Worm (Caenorhabditis elegans) whole organism, L3 larva: ENCODE data around the gene F41E6.7.
"Not testable (repeated sequence)": the region's sequence is repeated elsewhere in the genome, so short reads cannot be mapped to it uniquely, and the experiment has no call there.

ENCODE experiments used
- R02D3.7 ChIP-seq: fragments of 150-350 bp; optimal IDR thresholded peaks from 2 replicates; lab custom pipeline; 2014; ENCODE audit warnings: missing biosample characterization, missing genetic modification characterization
- aly-2 ChIP-seq: fragments of 150-350 bp; optimal IDR thresholded peaks from 2 replicates; lab custom pipeline; 2014; ENCODE audit warnings: missing biosample characterization, missing genetic modification characterization
- ama-1 ChIP-seq: fragments of 150-350 bp; optimal IDR thresholded peaks from 2 replicates; lab custom pipeline; 2018
- ceh-16 ChIP-seq: sonication (generic microtip); optimal IDR thresholded peaks from 2 replicates; lab custom pipeline; 2017; ENCODE audit warnings: missing biosample characterization, missing genetic modification characterization
- ceh-28 ChIP-seq: fragments of 150-350 bp; optimal IDR thresholded peaks from 2 replicates; lab custom pipeline; 2014; ENCODE audit warnings: missing biosample characterization, missing genetic modification reagents, missing genetic modification characterization
- ceh-82 ChIP-seq: fragments of 150-350 bp; optimal IDR thresholded peaks from 2 replicates; lab custom pipeline; 2014; ENCODE audit warnings: missing biosample characterization, missing genetic modification characterization
- ceh-9 ChIP-seq: sonication (generic microtip); optimal IDR thresholded peaks from 2 replicates; lab custom pipeline; 2018; ENCODE audit warnings: missing biosample characterization, missing genetic modification characterization
- daf-12 ChIP-seq: fragments of 150-350 bp; optimal IDR thresholded peaks from 2 replicates; lab custom pipeline; 2014; ENCODE audit warnings: missing biosample characterization, missing genetic modification reagents, missing genetic modification characterization
- egl-27 ChIP-seq: sonication (generic microtip); optimal IDR thresholded peaks from 4 replicates; lab custom pipeline; 2017; ENCODE audit warnings: missing biosample characterization, missing genetic modification reagents, missing genetic modification characterization
- egl-5 ChIP-seq: fragments of 150-350 bp; optimal IDR thresholded peaks from 2 replicates; lab custom pipeline; 2017; ENCODE audit warnings: missing biosample characterization, missing genetic modification reagents, missing genetic modification characterization, inconsistent platforms
- elt-1 ChIP-seq: fragments of 150-350 bp; optimal IDR thresholded peaks from 2 replicates; lab custom pipeline; 2014; ENCODE audit warnings: missing biosample characterization, missing genetic modification characterization
- elt-2 ChIP-seq: sonication (generic microtip); optimal IDR thresholded peaks from 2 replicates; lab custom pipeline; 2016; ENCODE audit warnings: missing genetic modification reagents, mild to moderate bottlenecking, missing genetic modification characterization, missing compliant biosample characterization
- elt-3 ChIP-seq, 3 experiments: fragments of 150-350 bp in 1 of 3; sonication (generic microtip) in 2 of 3; optimal IDR thresholded peaks; 2 replicates in 2 of 3; 4 replicates in 1 of 3; lab custom pipeline; 2014 to 2017; ENCODE audit warnings: missing biosample characterization in 3 of 3, missing genetic modification characterization in 3 of 3
- eor-1 ChIP-seq, 2 experiments: fragments of 150-350 bp; optimal IDR thresholded peaks; 2 replicates each; lab custom pipeline; 2014 to 2018; ENCODE audit warnings: missing biosample characterization in 2 of 2, missing genetic modification characterization in 2 of 2
- fkh-10 ChIP-seq: sonication (generic microtip); optimal IDR thresholded peaks from 2 replicates; lab custom pipeline; 2017; ENCODE audit warnings: missing biosample characterization, missing genetic modification reagents, missing genetic modification characterization
- fkh-2 ChIP-seq: fragments of 150-350 bp; optimal IDR thresholded peaks from 2 replicates; lab custom pipeline; 2014; ENCODE audit warnings: missing biosample characterization, missing genetic modification reagents, missing genetic modification characterization
- fos-1 ChIP-seq: fragments of 150-350 bp; optimal IDR thresholded peaks from 2 replicates; lab custom pipeline; 2014; ENCODE audit warnings: missing biosample characterization, missing genetic modification characterization
- hmg-11 ChIP-seq: sonication (generic microtip); optimal IDR thresholded peaks from 2 replicates; lab custom pipeline; 2016; ENCODE audit warnings: missing genetic modification characterization, missing compliant biosample characterization
- jun-1 ChIP-seq: fragments of 150-350 bp; optimal IDR thresholded peaks from 2 replicates; lab custom pipeline; 2014; ENCODE audit warnings: missing biosample characterization, missing genetic modification reagents, missing genetic modification characterization
- lin-15B ChIP-seq: fragments of 150-350 bp; optimal IDR thresholded peaks from 2 replicates; lab custom pipeline; 2014; ENCODE audit warnings: missing biosample characterization, missing genetic modification characterization
- lin-39 ChIP-seq: fragments of 150-350 bp; optimal IDR thresholded peaks from 2 replicates; lab custom pipeline; 2018; ENCODE audit warnings: missing biosample characterization, missing genetic modification reagents, missing genetic modification characterization
- lsy-12 ChIP-seq: sonication (generic microtip); optimal IDR thresholded peaks from 2 replicates; lab custom pipeline; 2016; ENCODE audit warnings: mild to moderate bottlenecking, missing genetic modification characterization, missing compliant biosample characterization
- mdl-1 ChIP-seq: fragments of 150-350 bp; optimal IDR thresholded peaks from 2 replicates; lab custom pipeline; 2014; ENCODE audit warnings: missing biosample characterization, missing genetic modification characterization
- mml-1 ChIP-seq: fragments of 150-350 bp; sonication (generic microtip); optimal IDR thresholded peaks from 3 replicates; lab custom pipeline; 2014; ENCODE audit warnings: missing biosample characterization, missing genetic modification characterization
- nfya-1 ChIP-seq: sonication (generic microtip); optimal IDR thresholded peaks from 2 replicates; lab custom pipeline; 2017; ENCODE audit warnings: missing genetic modification characterization, mild to moderate bottlenecking, missing compliant biosample characterization, antibody characterized with exemption, moderate library complexity; ENCODE audit not compliant: insufficient read depth
- nhr-11 ChIP-seq: fragments of 150-350 bp; optimal IDR thresholded peaks from 2 replicates; lab custom pipeline; 2014; ENCODE audit warnings: missing biosample characterization, missing genetic modification characterization
- nhr-12 ChIP-seq: fragments of 150-350 bp; optimal IDR thresholded peaks from 2 replicates; lab custom pipeline; 2014; ENCODE audit warnings: missing biosample characterization, missing genetic modification characterization
- nhr-23 ChIP-seq: fragments of 150-350 bp; optimal IDR thresholded peaks from 2 replicates; lab custom pipeline; 2014; ENCODE audit warnings: missing biosample characterization, missing genetic modification reagents, missing genetic modification characterization
- nhr-25 ChIP-seq: sonication (generic microtip); optimal IDR thresholded peaks from 2 replicates; lab custom pipeline; 2017; ENCODE audit warnings: missing biosample characterization, missing genetic modification characterization
- nhr-43 ChIP-seq: sonication (generic microtip); optimal IDR thresholded peaks from 2 replicates; lab custom pipeline; 2016; ENCODE audit warnings: mild to moderate bottlenecking, missing genetic modification characterization, missing compliant biosample characterization; ENCODE audit not compliant: poor library complexity, severe bottlenecking
- nhr-67 ChIP-seq: fragments of 150-350 bp; optimal IDR thresholded peaks from 2 replicates; lab custom pipeline; 2014; ENCODE audit warnings: missing biosample characterization, missing genetic modification characterization
- nhr-76 ChIP-seq: fragments of 150-350 bp; sonication (generic microtip); optimal IDR thresholded peaks from 5 replicates; lab custom pipeline; 2014; ENCODE audit warnings: missing biosample characterization, missing genetic modification characterization
- nhr-77 ChIP-seq: fragments of 150-350 bp; optimal IDR thresholded peaks from 2 replicates; lab custom pipeline; 2014; ENCODE audit warnings: missing biosample characterization, missing genetic modification characterization
- pha-4 ChIP-seq: fragments of 150-350 bp; optimal IDR thresholded peaks from 2 replicates; lab custom pipeline; 2014; ENCODE audit warnings: missing biosample characterization, missing genetic modification reagents, missing genetic modification characterization
- pqm-1 ChIP-seq: fragments of 150-350 bp; optimal IDR thresholded peaks from 2 replicates; lab custom pipeline; 2017; ENCODE audit warnings: missing biosample characterization, missing genetic modification characterization, inconsistent platforms
- sea-2 ChIP-seq: fragments of 150-350 bp; sonication (generic microtip); optimal IDR thresholded peaks from 4 replicates; lab custom pipeline; 2014; ENCODE audit warnings: missing biosample characterization, missing genetic modification reagents, missing genetic modification characterization
- skn-1 ChIP-seq: fragments of 150-350 bp; optimal IDR thresholded peaks from 2 replicates; lab custom pipeline; 2014; ENCODE audit warnings: missing biosample characterization, missing genetic modification characterization
- snpc-4 ChIP-seq: fragments of 150-350 bp; optimal IDR thresholded peaks from 2 replicates; lab custom pipeline; 2014; ENCODE audit warnings: missing biosample characterization, missing genetic modification characterization
- tbx-2 ChIP-seq: sonication (generic microtip); optimal IDR thresholded peaks from 2 replicates; lab custom pipeline; 2016; ENCODE audit warnings: mild to moderate bottlenecking, missing genetic modification characterization, missing compliant biosample characterization
- unc-39 ChIP-seq: sonication (generic microtip); optimal IDR thresholded peaks from 4 replicates; lab custom pipeline; 2017; ENCODE audit warnings: missing biosample characterization, missing genetic modification characterization
- zag-1 ChIP-seq: fragments of 150-350 bp; optimal IDR thresholded peaks from 2 replicates; lab custom pipeline; 2014; ENCODE audit warnings: missing biosample characterization, missing genetic modification characterization
- ztf-11 ChIP-seq: fragments of 150-350 bp; optimal IDR thresholded peaks from 2 replicates; lab custom pipeline; 2014; ENCODE audit warnings: missing biosample characterization, missing genetic modification characterization

The F41E6.7 gene

DNA sequence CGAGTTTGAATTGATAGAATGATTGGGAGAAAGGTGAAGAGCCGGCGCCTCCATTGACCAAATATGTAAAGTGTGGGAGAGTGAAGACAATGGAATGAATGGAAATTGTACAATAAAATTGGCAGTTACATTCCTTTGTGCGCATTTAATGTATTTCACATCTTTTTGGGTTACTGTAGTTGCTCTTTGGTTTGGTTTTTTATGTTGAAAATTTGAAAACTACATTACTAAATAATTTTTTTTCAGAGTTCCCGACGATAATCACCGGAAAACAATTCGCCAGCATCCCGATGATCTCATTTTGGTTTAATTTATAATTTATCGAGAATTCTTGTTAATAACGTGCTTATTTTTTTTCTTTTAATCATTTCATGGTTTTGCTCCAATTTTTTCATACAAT is 18.1 kb downstream of the F41E6.7 start, which contains the start of gene C10B5.1:
TSS of gene C10B5.1 (plus strand) at position 301 of the 400 bp plus-strand sequence.
- TF ChIP-seq unc-39 (tag; lab: Kevin White, UChicago) (no peak), mml-1 (tag; lab: Kevin White, UChicago) (no peak), elt-3 (tag; optimal IDR thresholded peaks at IDR 0.05; lab: Kevin White, UChicago) (no peak), ceh-28 (tag; lab: Kevin White, UChicago) (no peak), snpc-4 (tag; lab: Kevin White, UChicago) (no peak), fos-1 (tag; lab: Kevin White, UChicago) (no peak), nhr-12 (tag; lab: Kevin White, UChicago) (no peak), fkh-10 (GFP tag; lab: Kevin White, UChicago) (no peak), nhr-25 (tag; lab: Kevin White, UChicago) (no peak), mdl-1 (no peak), pha-4 (tag; lab: Kevin White, UChicago) (no peak), daf-12 (tag; lab: Kevin White, UChicago) (no peak), ztf-11 (tag; lab: Kevin White, UChicago) (no peak), nhr-67 (tag; lab: Kevin White, UChicago) (no peak), nhr-77 (tag; lab: Kevin White, UChicago) (no peak), ceh-82 (tag; lab: Kevin White, UChicago) (no peak)

DNA sequence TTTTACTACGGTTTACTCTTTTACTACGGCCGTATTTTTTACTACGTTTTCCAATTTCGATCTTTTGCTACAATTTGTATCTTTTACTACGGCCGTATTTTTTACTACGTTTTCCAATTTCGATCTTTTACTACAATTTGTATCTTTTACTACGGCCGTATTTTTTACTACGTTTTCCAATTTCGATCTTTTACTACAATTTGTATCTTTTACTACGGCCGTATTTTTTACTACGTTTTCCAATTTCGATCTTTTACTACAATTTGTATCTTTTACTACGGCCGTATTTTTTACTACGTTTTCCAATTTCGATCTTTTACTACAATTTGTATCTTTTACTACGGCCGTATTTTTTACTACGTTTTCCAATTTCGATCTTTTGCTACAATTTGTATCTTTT is 24.3 kb downstream of the F41E6.7 start, which contains the start of gene F25G6.1:
TSS of gene F25G6.1 (plus strand) at position 301 of the 400 bp plus-strand sequence.
- not testable (repeated sequence) for TF ChIP-seq nhr-76 (tag; lab: Kevin White, UChicago); nhr-11; egl-27 (tag; lab: Kevin White, UChicago)

DNA sequence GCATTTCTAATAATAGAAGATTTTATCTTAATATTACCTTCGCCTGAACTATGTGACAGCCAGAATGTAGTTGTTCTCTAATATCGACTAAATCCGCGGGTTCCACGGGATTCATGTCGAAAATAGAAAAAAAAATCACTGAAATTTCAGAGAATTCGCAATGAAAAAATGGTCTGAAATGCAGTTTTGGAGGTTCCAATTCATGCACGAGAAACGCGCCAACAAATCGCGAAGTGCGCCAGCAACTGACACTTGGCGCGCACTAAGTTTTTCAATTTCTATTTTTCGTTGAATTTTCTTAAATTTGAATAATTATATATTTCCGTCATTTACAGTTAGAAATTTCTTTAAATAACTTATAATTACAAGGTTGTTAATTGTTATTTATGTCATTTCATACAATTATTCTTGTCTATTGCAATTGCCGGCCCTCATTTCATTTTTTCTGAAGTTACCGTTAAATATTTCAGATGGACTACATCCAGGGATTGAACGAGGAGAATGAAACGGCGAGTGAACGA is 29.2 kb downstream of the F41E6.7 start, which contains the start of the genes F25G6.9 and symk-1:
TSS of gene F25G6.9 (minus strand) at position 160 of the 521 bp plus-strand sequence.
TSS of gene symk-1 (plus strand) at position 471 of the 521 bp plus-strand sequence.
- TF ChIP-seq egl-27 (tag; lab: Kevin White, UChicago) (no peak), nhr-23 (peak; percentile 34), ceh-9 (no peak), ceh-82 (tag; lab: Kevin White, UChicago) (no peak), ztf-11 (tag; lab: Kevin White, UChicago) (no peak), lsy-12 (tag; lab: Kevin White, UChicago) (peak; percentile 32), elt-2 (tag; lab: Kevin White, UChicago) (peak; percentile 38), lin-39 (tag; lab: Kevin White, UChicago) (no peak), sea-2 (no peak), ama-1 (no peak), fos-1 (tag; lab: Kevin White, UChicago) (no peak), snpc-4 (tag; lab: Kevin White, UChicago) (peak; percentile 64), fkh-2 (no peak), nhr-67 (tag; lab: Kevin White, UChicago) (no peak), pqm-1 (tag; lab: Kevin White, UChicago) (peak; percentile 26), ceh-16 (no peak), aly-2 (tag; lab: Kevin White, UChicago) (no peak), unc-39 (tag; lab: Kevin White, UChicago) (no peak), nhr-43 (tag; lab: Kevin White, UChicago) (no peak), lin-15B (peak; percentile 54), ceh-28 (tag; lab: Kevin White, UChicago) (no peak), tbx-2 (peak; percentile 50), zag-1 (tag; lab: Kevin White, UChicago) (no peak), skn-1 (tag; lab: Kevin White, UChicago) (peak; percentile 10), egl-5 (tag; lab: Kevin White, UChicago) (no peak), jun-1 (tag; lab: Kevin White, UChicago) (no peak), elt-3 (tag; optimal IDR thresholded peaks at IDR 0.05; lab: Kevin White, UChicago) (no peak), eor-1 (tag; optimal IDR thresholded peaks at IDR 0.05; lab: Kevin White, UChicago) (no peak), daf-12 (tag; lab: Kevin White, UChicago) (no peak), nhr-25 (tag; lab: Kevin White, UChicago) (no peak), elt-1 (no peak), hmg-11 (tag; lab: Kevin White, UChicago) (peak; percentile 68), nfya-1 (tag; lab: Kevin White, UChicago) (peak; percentile 68), fkh-10 (GFP tag; lab: Kevin White, UChicago) (no peak), nhr-77 (tag; lab: Kevin White, UChicago) (no peak), R02D3.7 (peak; percentile 5), nhr-76 (tag; lab: Kevin White, UChicago) (no peak)
- TF ChIP-seq, all 47 proteins: peak for 11
